Fruit fly (Drosophila melanogaster): ENCODE results near the gene drpr.

The drpr gene

DNA sequence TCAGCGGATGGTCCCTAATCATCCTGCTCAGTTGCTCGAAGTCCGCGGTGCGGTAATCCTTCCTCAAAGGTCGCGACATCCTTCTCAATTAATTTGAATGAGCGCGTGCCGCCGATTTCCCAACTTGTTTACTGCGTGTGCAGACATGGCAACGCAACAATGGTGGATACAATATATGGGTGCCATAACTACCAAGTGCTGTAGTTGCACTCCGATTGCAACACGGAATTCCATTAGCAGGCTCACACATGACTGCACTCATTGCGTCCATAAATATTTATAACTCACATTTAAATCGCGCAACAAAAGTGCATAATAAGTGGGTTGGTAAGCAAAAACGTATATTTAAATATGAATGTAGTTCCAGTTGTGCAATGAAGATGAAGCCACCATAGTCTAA is 58.3 kb downstream of the drpr start, which contains the start of gene CG13930:
TSS of gene CG13930 (minus strand) at position 101 of the 400 bp plus-strand sequence.
- TF ChIP-seq fkh (GFP tag; optimal IDR thresholded peaks at IDR 0.05) (no peak), Gug (GFP tag; IDR thresholded peaks at IDR 0.05) (no peak), CG10631 (GFP tag; optimal IDR thresholded peaks at IDR 0.05) (no peak), dac (GFP tag; optimal IDR thresholded peaks at IDR 0.05) (no peak), salr (GFP tag; optimal IDR thresholded peaks at IDR 0.05) (no peak), svp (GFP tag) (no peak), CG6854 (GFP tag; optimal IDR thresholded peaks at IDR 0.05) (no peak), CG34406 (GFP tag; optimal IDR thresholded peaks at IDR 0.05) (no peak), CG11902 (GFP tag; optimal IDR thresholded peaks at IDR 0.05) (no peak), Hr39 (GFP tag; optimal IDR thresholded peaks at IDR 0.05) (no peak), fd59A (GFP tag; optimal IDR thresholded peaks at IDR 0.05) (no peak), CG6808 (GFP tag; optimal IDR thresholded peaks at IDR 0.05) (no peak), net (GFP tag; optimal IDR thresholded peaks at IDR 0.05) (no peak), CG15336 (GFP tag; IDR thresholded peaks at IDR 0.05) (no peak), CG1621 (tag; optimal IDR thresholded peaks at IDR 0.05) (no peak), CG8632 (GFP tag; optimal IDR thresholded peaks at IDR 0.05) (no peak), CG3919 (GFP tag; optimal IDR thresholded peaks at IDR 0.05) (no peak), CG3032 (tag; optimal IDR thresholded peaks at IDR 0.05) (no peak), eg (GFP tag; IDR thresholded peaks at IDR 0.05) (no peak), Eip78C (GFP tag) (no peak)

DNA sequence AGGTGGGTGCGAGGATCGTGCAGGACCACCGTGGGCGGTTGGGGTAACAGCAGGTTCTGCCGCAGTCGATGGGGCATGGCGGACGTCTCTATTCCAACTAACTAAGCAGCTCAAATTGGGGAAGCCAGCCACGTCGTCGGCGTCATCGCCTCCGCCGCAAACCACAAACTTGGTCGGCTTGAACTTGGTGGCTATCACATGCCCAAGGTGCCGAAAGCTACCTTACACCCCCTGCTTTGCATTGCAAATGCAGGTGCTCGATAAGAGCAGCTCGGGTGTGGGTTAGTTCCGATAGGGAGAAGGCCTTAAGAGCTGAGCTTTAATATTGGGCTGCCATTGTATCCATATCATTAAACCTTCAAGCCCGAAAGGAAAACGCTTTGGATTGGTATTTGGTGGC is 60.9 kb downstream of the drpr start, which contains the start of gene RabX5:
TSS of gene RabX5 (minus strand) at position 101 of the 400 bp plus-strand sequence.
- TF ChIP-seq CG6276 (GFP tag; optimal IDR thresholded peaks at IDR 0.05) (no peak), svp (GFP tag) (no peak), fkh (GFP tag; optimal IDR thresholded peaks at IDR 0.05) (no peak), lz (GFP tag; optimal IDR thresholded peaks at IDR 0.05) (no peak), CG1621 (tag; optimal IDR thresholded peaks at IDR 0.05) (no peak), Sox15 (GFP tag; optimal IDR thresholded peaks at IDR 0.05) (no peak), Sox102F (GFP tag; optimal IDR thresholded peaks at IDR 0.05) (no peak), net (GFP tag; optimal IDR thresholded peaks at IDR 0.05) (no peak), CG8319 (GFP tag; optimal IDR thresholded peaks at IDR 0.05) (no peak), CG11902 (GFP tag; optimal IDR thresholded peaks at IDR 0.05) (no peak), CG11762 (GFP tag; optimal IDR thresholded peaks at IDR 0.05; ENCODE audit: insufficient read depth) (no peak)

DNA sequence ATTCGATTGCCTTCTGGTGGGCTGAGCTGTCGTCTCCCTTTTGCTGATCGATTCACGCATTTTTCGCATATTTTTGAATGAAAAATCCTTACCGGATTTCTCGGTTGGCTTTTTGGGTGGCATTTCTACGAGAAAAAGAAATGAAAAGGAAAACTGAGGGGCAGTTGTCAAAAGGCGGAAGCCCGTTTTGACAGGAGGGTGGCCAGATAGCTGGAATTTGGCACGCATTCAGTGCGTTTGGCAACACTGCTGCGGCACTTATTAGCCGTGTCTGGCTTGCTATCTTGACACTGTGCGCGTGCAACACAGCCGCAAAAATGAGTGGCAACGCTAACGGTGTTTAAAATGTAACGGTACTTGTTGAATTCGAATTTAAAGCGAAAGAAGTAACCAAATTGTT is 62.4 kb downstream of the drpr start, which contains the start of gene RpL23A:
TSS of gene RpL23A (minus strand) at position 151 of the 400 bp plus-strand sequence.
- TF ChIP-seq CG15336 (GFP tag; IDR thresholded peaks at IDR 0.05) (no peak), Hr39 (GFP tag; optimal IDR thresholded peaks at IDR 0.05) (peak; percentile 88), CG3032 (tag; optimal IDR thresholded peaks at IDR 0.05) (peak; percentile 76), CG9139 (GFP tag; optimal IDR thresholded peaks at IDR 0.05) (peak; percentile 77), CG10669 (GFP tag; optimal IDR thresholded peaks at IDR 0.05) (no peak), CG7368 (GFP tag; optimal IDR thresholded peaks at IDR 0.05) (peak; percentile 85), CG11294 (GFP tag; IDR thresholded peaks at IDR 0.05) (peak; percentile 35; the same call in 1 of the 2 replicates), CG32006 (GFP tag; optimal IDR thresholded peaks at IDR 0.05) (no peak), fd59A (GFP tag; optimal IDR thresholded peaks at IDR 0.05) (peak; percentile 51), ss (GFP tag; optimal IDR thresholded peaks at IDR 0.05) (peak; percentile 56 to 85), CG8632 (GFP tag; optimal IDR thresholded peaks at IDR 0.05) (no peak), CG6792 (GFP tag; optimal IDR thresholded peaks at IDR 0.05) (peak; percentile 73), Gug (GFP tag; IDR thresholded peaks at IDR 0.05) (peak; percentile 46; the same call in 1 of the 2 replicates), CG16779 (tag; optimal IDR thresholded peaks at IDR 0.05) (peak; percentile 74), net (GFP tag; optimal IDR thresholded peaks at IDR 0.05) (peak; percentile 74), Sox15 (GFP tag; optimal IDR thresholded peaks at IDR 0.05) (peak; percentile 55), fd85E (GFP tag; optimal IDR thresholded peaks at IDR 0.05) (peak; percentile 75), eg (GFP tag; IDR thresholded peaks at IDR 0.05) (peak; percentile 84), spab (GFP tag; optimal IDR thresholded peaks at IDR 0.05) (no peak), esn (GFP tag; optimal IDR thresholded peaks at IDR 0.05) (peak; percentile 91), Eip93F (GFP tag; optimal IDR thresholded peaks at IDR 0.05) (no peak), salr (GFP tag; optimal IDR thresholded peaks at IDR 0.05) (peak in 1 of 2 experiments; percentile 86), CG6163 (GFP tag; IDR thresholded peaks at IDR 0.05) (peak; percentile 93), CG11902 (GFP tag; optimal IDR thresholded peaks at IDR 0.05) (peak; percentile 81), Ets96B (tag; optimal IDR thresholded peaks at IDR 0.05) (peak; percentile 39), Smox (GFP tag; optimal IDR thresholded peaks at IDR 0.05) (peak; percentile 79), cyc (GFP tag; optimal IDR thresholded peaks at IDR 0.05) (peak; percentile 94), Sox102F (GFP tag; optimal IDR thresholded peaks at IDR 0.05) (peak; percentile 70), fkh (GFP tag; optimal IDR thresholded peaks at IDR 0.05) (peak; percentile 77), CG3919 (GFP tag; optimal IDR thresholded peaks at IDR 0.05) (no peak), CG8319 (GFP tag; optimal IDR thresholded peaks at IDR 0.05) (peak; percentile 73), CG31627 (GFP tag; optimal IDR thresholded peaks at IDR 0.05) (peak; percentile 93), Blimp-1 (GFP tag; optimal IDR thresholded peaks at IDR 0.05) (peak; percentile 84), lz (GFP tag; optimal IDR thresholded peaks at IDR 0.05) (peak; percentile 92), dac (GFP tag; optimal IDR thresholded peaks at IDR 0.05) (peak; percentile 62)
